Worm (Caenorhabditis elegans) whole organism, late embryonic: Measurements from ENCODE around the gene srh-52.

ENCODE experiments used
- ama-1 ChIP-seq: fragments of 150-350 bp; optimal IDR thresholded peaks from 2 replicates; lab custom pipeline; 2014
- ceh-22 ChIP-seq: sonication (generic microtip); optimal IDR thresholded peaks from 2 replicates; lab custom pipeline; 2017; ENCODE audit warnings: missing biosample characterization, missing genetic modification characterization
- ceh-30 ChIP-seq: fragments of 150-350 bp; optimal IDR thresholded peaks from 2 replicates; lab custom pipeline; 2014; ENCODE audit warnings: missing biosample characterization, missing genetic modification characterization
- ceh-31 ChIP-seq: sonication (generic microtip); optimal IDR thresholded peaks from 2 replicates; lab custom pipeline; 2016; ENCODE audit warnings: missing genetic modification characterization, missing compliant biosample characterization
- fax-1 ChIP-seq: sonication (generic microtip); optimal IDR thresholded peaks from 2 replicates; lab custom pipeline; 2016; ENCODE audit warnings: missing genotype, missing genetic modification characterization, missing compliant biosample characterization
- fkh-10 ChIP-seq: fragments of 150-350 bp; optimal IDR thresholded peaks from 2 replicates; lab custom pipeline; 2014; ENCODE audit warnings: missing biosample characterization, missing genetic modification reagents, missing genetic modification characterization
- lim-6 ChIP-seq: sonication (generic microtip); optimal IDR thresholded peaks from 2 replicates; lab custom pipeline; 2016; ENCODE audit warnings: missing genetic modification characterization, missing compliant biosample characterization
- lin-11 ChIP-seq: fragments of 200-800 bp; sonication (Bioruptor generic); optimal IDR thresholded peaks from 2 replicates; lab custom pipeline; 2018; ENCODE audit warnings: mild to moderate bottlenecking, missing genetic modification characterization, missing compliant biosample characterization
- nhr-11 ChIP-seq: fragments of 150-350 bp; optimal IDR thresholded peaks from 2 replicates; lab custom pipeline; 2014; ENCODE audit warnings: missing biosample characterization, missing genetic modification characterization
- pag-3 ChIP-seq: sonication (generic microtip); optimal IDR thresholded peaks from 2 replicates; lab custom pipeline; 2016; ENCODE audit warnings: missing compliant biosample characterization, missing genetic modification characterization, borderline replicate concordance
- pha-4 ChIP-seq: fragments of 150-350 bp; optimal IDR thresholded peaks from 2 replicates; lab custom pipeline; 2018; ENCODE audit warnings: missing biosample characterization, missing genetic modification reagents, missing genetic modification characterization
- tbx-2 ChIP-seq: sonication (generic microtip); optimal IDR thresholded peaks from 2 replicates; lab custom pipeline; 2016; ENCODE audit warnings: missing genetic modification characterization, missing compliant biosample characterization
- unc-86 ChIP-seq: sonication (generic microtip); optimal IDR thresholded peaks from 2 replicates; lab custom pipeline; 2016; ENCODE audit warnings: missing genetic modification characterization, missing compliant biosample characterization

ce11 chrV:15380857-15381256, 4.7 kb upstream of the srh-52 start, which contains the start of gene dhs-23:
- no peak for TF ChIP-seq unc-86 (tag; lab: Kevin White, UChicago)
- no peak for TF ChIP-seq ceh-22 (tag; lab: Kevin White, UChicago)
- no peak for TF ChIP-seq pha-4 (tag; lab: Kevin White, UChicago)
- TF ChIP-seq ama-1: no peak
- TF ChIP-seq fkh-10 (GFP tag; lab: Kevin White, UChicago): no peak
- TF ChIP-seq pag-3: no peak
- TF ChIP-seq nhr-11: no peak
- no peak for TF ChIP-seq ceh-31 (tag; lab: Kevin White, UChicago)
- no peak for TF ChIP-seq tbx-2 (tag; lab: Kevin White, UChicago)
- TF ChIP-seq lin-11: no peak
- no peak for TF ChIP-seq ceh-30
- TF ChIP-seq lim-6 (tag; lab: Kevin White, UChicago): no peak
- no peak for TF ChIP-seq fax-1 (tag; lab: Kevin White, UChicago)
